Fruit fly (Drosophila melanogaster) Kc167 (cell line): ENCODE results near the gene Spn77Ba.

Experiments
- h ChIP-seq: fragments of >200 bp; optimal IDR thresholded peaks from 3 replicates; lab custom pipeline; 2018; ENCODE audit warnings: missing external identifiers
- psq ChIP-seq: fragments of >200 bp; optimal IDR thresholded peaks from 2 replicates; lab custom pipeline; 2017; ENCODE audit warnings: missing external identifiers

DNA sequence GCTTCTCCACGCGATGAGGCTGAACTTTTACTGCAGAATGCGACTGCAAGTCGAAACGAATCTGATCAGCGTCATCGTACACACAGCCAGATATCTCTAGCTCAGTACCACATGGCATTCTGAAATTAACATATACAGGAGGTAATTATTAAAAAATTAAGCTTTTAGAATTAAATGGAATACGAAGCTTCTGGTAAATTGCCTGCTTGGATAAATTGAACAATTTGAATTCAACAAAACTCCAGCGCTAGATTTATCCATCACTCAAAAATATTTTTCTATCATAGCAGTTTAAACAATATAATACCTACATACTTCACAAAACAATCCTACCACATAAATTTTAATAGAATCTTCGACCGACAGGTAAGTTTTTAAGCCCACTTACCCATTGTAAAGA lies 17.9 kb upstream of the Spn77Ba start, which contains the start of gene SCCRO4:
- TF ChIP-seq psq (lab: Kevin White, UChicago) (no peak), h (lab: Kevin White, UChicago) (no peak)
